Fruit fly (Drosophila melanogaster) whole organism, prepupa: ENCODE measurements around the gene Vps2.
A peak's percentile ranks its signal among the peaks of the same experiment; 100 is the strongest.

Experiments
- Blimp-1 ChIP-seq: fragments of 200-800 bp; sonication (Bioruptor generic); optimal IDR thresholded peaks from 3 replicates; lab custom pipeline; 2017; ENCODE audit warnings: missing biosample characterization, missing genetic modification characterization, mild to moderate bottlenecking, moderate library complexity, missing genetic modification reagents
- CG10631 ChIP-seq: fragments of 200-800 bp; sonication (Bioruptor generic); optimal IDR thresholded peaks from 2 replicates; lab custom pipeline; 2016; ENCODE audit warnings: missing biosample characterization, missing genetic modification characterization
- CG10669 ChIP-seq: fragments of 200-800 bp; sonication (Bioruptor generic); optimal IDR thresholded peaks from 3 replicates; lab custom pipeline; 2018; ENCODE audit warnings: missing biosample characterization, mild to moderate bottlenecking, missing genetic modification characterization, moderate library complexity
- CG11294 ChIP-seq: fragments of 200-800 bp; sonication (Bioruptor generic); IDR thresholded peaks from 2 replicates; pipeline ENCODE4 v1.3.6; 2022; ENCODE audit warnings: missing biosample characterization, missing genetic modification characterization
- CG11762 ChIP-seq: fragments of 200-800 bp; sonication (Bioruptor generic); optimal IDR thresholded peaks from 3 replicates; lab custom pipeline; 2016; ENCODE audit warnings: missing biosample characterization, missing genetic modification characterization; ENCODE audit not compliant: insufficient read depth
- CG11902 ChIP-seq: fragments of 200-800 bp; sonication (Bioruptor generic); optimal IDR thresholded peaks from 3 replicates; lab custom pipeline; 2016; ENCODE audit warnings: missing biosample characterization, missing genetic modification characterization
- CG1621 ChIP-seq: fragments of 200-800 bp; sonication (Bioruptor generic); optimal IDR thresholded peaks from 3 replicates; lab custom pipeline; 2018; ENCODE audit warnings: missing biosample characterization, mild to moderate bottlenecking, missing genetic modification characterization
- CG16779 ChIP-seq: fragments of 200-800 bp; sonication (Bioruptor generic); optimal IDR thresholded peaks from 3 replicates; lab custom pipeline; 2017; ENCODE audit warnings: missing biosample characterization, mild to moderate bottlenecking, missing genetic modification characterization
- CG3032 ChIP-seq: fragments of 200-800 bp; optimal IDR thresholded peaks from 2 replicates; lab custom pipeline; 2019; ENCODE audit warnings: missing biosample characterization, mild to moderate bottlenecking, missing genetic modification characterization, moderate library complexity
- CG31627 ChIP-seq: fragments of 200-800 bp; sonication (Bioruptor generic); optimal IDR thresholded peaks from 3 replicates; lab custom pipeline; 2016; ENCODE audit warnings: missing biosample characterization, missing genetic modification characterization
- CG32006 ChIP-seq: fragments of 200-800 bp; sonication (Bioruptor generic); optimal IDR thresholded peaks from 3 replicates; lab custom pipeline; 2017; ENCODE audit warnings: missing biosample characterization, mild to moderate bottlenecking, missing genetic modification characterization
- CG34406 ChIP-seq: fragments of 200-800 bp; sonication (Bioruptor generic); optimal IDR thresholded peaks from 3 replicates; lab custom pipeline; 2016; ENCODE audit warnings: missing biosample characterization, missing genetic modification characterization
- CG3919 ChIP-seq: fragments of 200-800 bp; sonication (Bioruptor generic); optimal IDR thresholded peaks from 3 replicates; lab custom pipeline; 2016; ENCODE audit warnings: missing biosample characterization, missing genetic modification characterization
- CG4318 ChIP-seq: fragments of 200-800 bp; sonication (Bioruptor generic); optimal IDR thresholded peaks from 3 replicates; lab custom pipeline; 2017; ENCODE audit warnings: missing biosample characterization, mild to moderate bottlenecking, missing genetic modification characterization
- CG6792 ChIP-seq: fragments of 200-800 bp; sonication (Bioruptor generic); optimal IDR thresholded peaks from 3 replicates; lab custom pipeline; 2016; ENCODE audit warnings: missing biosample characterization, missing genetic modification characterization
- CG6808 ChIP-seq: fragments of 200-800 bp; sonication (Bioruptor generic); optimal IDR thresholded peaks from 3 replicates; lab custom pipeline; 2017; ENCODE audit warnings: missing biosample characterization, missing genetic modification characterization, mild to moderate bottlenecking, moderate library complexity, missing genetic modification reagents
- CG7368 ChIP-seq: fragments of 200-800 bp; sonication (Bioruptor generic); optimal IDR thresholded peaks from 3 replicates; lab custom pipeline; 2016; ENCODE audit warnings: missing biosample characterization, missing genetic modification characterization
- CG8119 ChIP-seq: fragments of 200-800 bp; sonication (Bioruptor generic); IDR thresholded peaks from 3 replicates; pipeline ENCODE4 v1.3.6; 2022; ENCODE audit warnings: missing biosample characterization, missing genetic modification characterization
- CG8632 ChIP-seq: fragments of 200-800 bp; sonication (Bioruptor generic); optimal IDR thresholded peaks from 3 replicates; lab custom pipeline; 2016; ENCODE audit warnings: missing biosample characterization, missing genetic modification characterization
- Eip78C ChIP-seq: fragments of 200-800 bp; sonication (Bioruptor generic); peaks from one replicate; lab custom pipeline; 2016; ENCODE audit warnings: missing biosample characterization, missing genetic modification characterization
- Eip93F ChIP-seq: fragments of 200-800 bp; sonication (Bioruptor generic); optimal IDR thresholded peaks from 2 replicates; lab custom pipeline; 2016; ENCODE audit warnings: missing biosample characterization, mild to moderate bottlenecking, missing genetic modification characterization
- Ets21C ChIP-seq: fragments of 200-800 bp; sonication (Bioruptor generic); optimal IDR thresholded peaks from 3 replicates; lab custom pipeline; 2016; ENCODE audit warnings: missing biosample characterization, missing genetic modification characterization
- Gug ChIP-seq: fragments of 200-800 bp; sonication (Bioruptor generic); IDR thresholded peaks from 2 replicates; pipeline ENCODE4 v1.3.6; 2022; ENCODE audit warnings: missing biosample characterization, missing genetic modification characterization
- Hr38 ChIP-seq: sonication (Bioruptor generic); optimal IDR thresholded peaks from 2 replicates; lab custom pipeline; 2016; ENCODE audit warnings: missing biosample characterization, missing genetic modification characterization
- Hr39 ChIP-seq: fragments of 200-800 bp; sonication (Bioruptor generic); optimal IDR thresholded peaks from 2 replicates; lab custom pipeline; 2016; ENCODE audit warnings: missing biosample characterization, missing genetic modification characterization
- Hr4 ChIP-seq: fragments of 200-800 bp; sonication (Bioruptor generic); optimal IDR thresholded peaks from 3 replicates; lab custom pipeline; 2016; ENCODE audit warnings: missing biosample characterization, missing genetic modification characterization
- Lpt ChIP-seq: fragments of 200-800 bp; sonication (Bioruptor generic); optimal IDR thresholded peaks from 3 replicates; lab custom pipeline; 2016; ENCODE audit warnings: missing biosample characterization, missing genetic modification characterization
- Met ChIP-seq: fragments of 200-800 bp; sonication (Bioruptor generic); optimal IDR thresholded peaks from 3 replicates; lab custom pipeline; 2016; ENCODE audit warnings: missing biosample characterization, missing genetic modification characterization
- OdsH ChIP-seq: fragments of 200-800 bp; sonication (Bioruptor generic); optimal IDR thresholded peaks from 3 replicates; lab custom pipeline; 2016; ENCODE audit warnings: missing biosample characterization, missing genetic modification characterization
- Smox ChIP-seq: fragments of 200-800 bp; sonication (Bioruptor generic); optimal IDR thresholded peaks from 3 replicates; lab custom pipeline; 2016; ENCODE audit warnings: missing biosample characterization, missing genetic modification characterization
- Sox14 ChIP-seq: fragments of 200-800 bp; sonication (Bioruptor generic); optimal IDR thresholded peaks from 3 replicates; lab custom pipeline; 2016; ENCODE audit warnings: missing biosample characterization, missing genetic modification characterization
- achi ChIP-seq: fragments of 200-800 bp; sonication (Bioruptor generic); optimal IDR thresholded peaks from 3 replicates; lab custom pipeline; 2016; ENCODE audit warnings: missing biosample characterization, missing genetic modification characterization
- acj6 ChIP-seq: fragments of 200-800 bp; sonication (Bioruptor generic); optimal IDR thresholded peaks from 3 replicates; lab custom pipeline; 2016; ENCODE audit warnings: missing biosample characterization, missing genetic modification characterization
- cyc ChIP-seq: fragments of 200-800 bp; sonication (Bioruptor generic); optimal IDR thresholded peaks from 3 replicates; lab custom pipeline; 2016; ENCODE audit warnings: missing biosample characterization, missing genetic modification characterization
- dac ChIP-seq: fragments of 200-800 bp; sonication (Bioruptor generic); optimal IDR thresholded peaks from 2 replicates; lab custom pipeline; 2017; ENCODE audit warnings: missing biosample characterization, mild to moderate bottlenecking, missing genetic modification characterization
- dsx ChIP-seq: fragments of 200-800 bp; optimal IDR thresholded peaks from 3 replicates; lab custom pipeline; 2019; ENCODE audit warnings: missing biosample characterization, mild to moderate bottlenecking, missing genetic modification characterization, moderate library complexity; ENCODE audit not compliant: poor library complexity, severe bottlenecking
- eg ChIP-seq: fragments of 200-800 bp; sonication (Bioruptor generic); IDR thresholded peaks from 3 replicates; pipeline ENCODE4 v1.3.6; 2022; ENCODE audit warnings: missing biosample characterization, missing genetic modification characterization
- esn ChIP-seq: fragments of 200-800 bp; sonication (Bioruptor generic); optimal IDR thresholded peaks from 2 replicates; lab custom pipeline; 2016; ENCODE audit warnings: missing biosample characterization, mild to moderate bottlenecking, missing genetic modification characterization, moderate library complexity
- fd59A ChIP-seq: fragments of 200-800 bp; sonication (Bioruptor generic); optimal IDR thresholded peaks from 2 replicates; lab custom pipeline; 2017; ENCODE audit warnings: missing biosample characterization, mild to moderate bottlenecking, missing genetic modification characterization, missing genetic modification reagents
- fkh ChIP-seq: fragments of 200-800 bp; sonication (Bioruptor generic); optimal IDR thresholded peaks from 3 replicates; lab custom pipeline; 2017; ENCODE audit warnings: missing biosample characterization, mild to moderate bottlenecking, missing genetic modification characterization, moderate library complexity
- lz ChIP-seq: fragments of 200-800 bp; sonication (Bioruptor generic); optimal IDR thresholded peaks from 3 replicates; lab custom pipeline; 2016; ENCODE audit warnings: missing biosample characterization, missing genetic modification characterization
- net ChIP-seq: fragments of 200-800 bp; sonication (Bioruptor generic); optimal IDR thresholded peaks from 3 replicates; lab custom pipeline; 2016; ENCODE audit warnings: missing biosample characterization, missing genetic modification characterization
- salr ChIP-seq, 2 experiments: fragments of 200-800 bp; sonication (Bioruptor generic); optimal IDR thresholded peaks; 3 replicates each; lab custom pipeline; 2016 to 2018; ENCODE audit warnings: missing biosample characterization in 2 of 2, missing genetic modification characterization in 2 of 2, mild to moderate bottlenecking in 1 of 2
- svp ChIP-seq: fragments of 200-800 bp; sonication (Bioruptor generic); peaks from one replicate; lab custom pipeline; 2016; ENCODE audit warnings: missing biosample characterization, missing genetic modification characterization
- topi ChIP-seq: fragments of 200-800 bp; sonication (Bioruptor generic); optimal IDR thresholded peaks from 3 replicates; lab custom pipeline; 2016; ENCODE audit warnings: missing biosample characterization, missing genetic modification characterization
- vri ChIP-seq: fragments of 200-800 bp; sonication (Bioruptor generic); optimal IDR thresholded peaks from 3 replicates; lab custom pipeline; 2016; ENCODE audit warnings: missing biosample characterization, mild to moderate bottlenecking, missing genetic modification characterization

The Vps2 gene

DNA sequence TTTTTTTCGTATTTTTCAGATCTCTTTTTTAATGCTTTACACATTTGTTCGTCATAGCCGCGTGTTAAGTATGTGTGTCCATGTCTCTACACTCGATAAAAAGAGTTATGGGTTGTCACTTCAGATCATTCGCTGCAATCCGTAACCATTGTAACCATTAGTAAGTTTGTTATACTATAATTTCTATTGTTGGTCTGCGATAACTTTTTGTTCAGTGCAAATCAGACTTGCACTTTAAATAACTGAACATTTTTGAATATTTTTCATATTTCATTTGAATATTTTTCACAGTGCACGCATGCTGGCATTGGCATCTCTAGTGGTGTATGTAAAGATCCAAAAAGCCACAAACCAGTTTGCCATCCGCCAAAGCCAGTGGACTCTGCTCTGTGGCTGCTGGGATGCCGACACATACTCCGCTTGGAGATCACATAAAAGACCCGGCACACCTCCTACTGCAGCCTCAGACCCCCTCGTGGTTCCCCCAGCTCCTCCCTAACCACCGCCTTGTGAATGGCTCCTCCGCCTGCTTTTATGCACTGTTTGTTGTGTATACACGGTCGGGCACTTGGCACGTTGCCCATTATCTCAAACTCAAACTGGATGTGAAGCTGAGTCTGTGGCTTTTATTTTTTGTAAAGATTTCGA, 43.6 kb upstream of the Vps2 start (continued):
- TF ChIP-seq vri (GFP tag; lab: Kevin White, UChicago) (peak; percentile 97), svp (GFP tag; lab: Kevin White, UChicago) (peak; percentile 99), topi (GFP tag; lab: Kevin White, UChicago) (peak; percentile 98), Sox14 (GFP tag; lab: Kevin White, UChicago) (peak; percentile 98), fkh (GFP tag; lab: Kevin White, UChicago) (no peak), Hr39 (peak; percentile 98), CG11902 (GFP tag; lab: Kevin White, UChicago) (peak; percentile 96), CG32006 (GFP tag; lab: Kevin White, UChicago) (peak; percentile 97), Met (GFP tag; lab: Kevin White, UChicago) (peak; percentile 99), acj6 (peak; percentile 98), Ets21C (GFP tag; lab: Kevin White, UChicago) (peak; percentile 95), CG6792 (peak; percentile 97), CG6808 (GFP tag; lab: Kevin White, UChicago) (peak; percentile 97), cyc (GFP tag; lab: Kevin White, UChicago) (peak; percentile 97), CG11762 (GFP tag; lab: Kevin White, UChicago) (peak; percentile 96), eg (GFP tag; lab: Robert Waterston, UW) (peak; percentile 91; the same call in 2 of the 3 replicates), CG8119 (GFP tag; lab: Robert Waterston, UW) (peak; percentile 97), dsx (GFP tag; lab: Kevin White, UChicago) (peak; percentile 97), dac (GFP tag; lab: Kevin White, UChicago) (peak; percentile 91), Eip93F (GFP tag; lab: Kevin White, UChicago) (peak; percentile 96), CG10669 (GFP tag; lab: Kevin White, UChicago) (peak; percentile 98), net (GFP tag; lab: Kevin White, UChicago) (peak; percentile 96), Gug (peak; percentile 92), Lpt (peak; percentile 95), OdsH (GFP tag; lab: Kevin White, UChicago) (peak; percentile 97), CG11294 (GFP tag; lab: Robert Waterston, UW) (peak; percentile 81), CG7368 (GFP tag; lab: Kevin White, UChicago) (peak; percentile 95), CG34406 (GFP tag; lab: Kevin White, UChicago) (peak; percentile 97), Smox (GFP tag; lab: Kevin White, UChicago) (peak; percentile 97), CG3919 (peak; percentile 99), CG10631 (GFP tag; lab: Kevin White, UChicago) (peak; percentile 97), CG1621 (tag; lab: Kevin White, UChicago) (peak; percentile 96)

- no peak for TF ChIP-seq Smox (GFP tag; lab: Kevin White, UChicago)
- peak; percentile 36 for TF ChIP-seq Eip78C (GFP tag; lab: Kevin White, UChicago)
These were observed 42.7 kb upstream of the Vps2 start for dm6 chr3R:26009766-26010414.

- TF ChIP-seq OdsH (GFP tag; lab: Kevin White, UChicago) (no peak), eg (GFP tag; lab: Robert Waterston, UW) (no peak), CG1621 (tag; lab: Kevin White, UChicago) (peak; percentile 27), achi (GFP tag; lab: Kevin White, UChicago) (no peak), CG6792 (no peak), salr (GFP tag; optimal IDR thresholded peaks at IDR 0.05; lab: Kevin White, UChicago) (no peak), CG16779 (tag; lab: Kevin White, UChicago) (no peak), CG31627 (no peak), Hr4 (GFP tag; lab: Kevin White, UChicago) (no peak), Met (GFP tag; lab: Kevin White, UChicago) (no peak), CG34406 (GFP tag; lab: Kevin White, UChicago) (no peak), vri (GFP tag; lab: Kevin White, UChicago) (peak; percentile 19), CG11902 (GFP tag; lab: Kevin White, UChicago) (no peak), CG8632 (GFP tag; lab: Kevin White, UChicago) (no peak), CG7368 (GFP tag; lab: Kevin White, UChicago) (no peak), Blimp-1 (GFP tag; lab: Kevin White, UChicago) (no peak), CG3032 (no peak), CG4318 (GFP tag; lab: Kevin White, UChicago) (no peak), Sox14 (GFP tag; lab: Kevin White, UChicago) (no peak), esn (GFP tag; lab: Kevin White, UChicago) (no peak), Hr38 (GFP tag; lab: Kevin White, UChicago) (no peak), CG32006 (GFP tag; lab: Kevin White, UChicago) (no peak), fd59A (GFP tag; lab: Kevin White, UChicago) (no peak), lz (no peak)
These were observed 42.0 kb upstream of the Vps2 start for dm6 chr3R:26010628-26011027.
